Fruit fly (Drosophila melanogaster) whole organism, embryonic: ENCODE results near the gene fit.

Experiments used
- Adf1 ChIP-seq: fragments of 200-800 bp; sonication (Bioruptor generic); IDR thresholded peaks from 2 replicates; pipeline ENCODE4 v1.3.6; 2022; ENCODE audit warnings: missing biosample characterization, missing genetic modification characterization
- CG11247 ChIP-seq: fragments of 200-800 bp; sonication (Bioruptor generic); IDR thresholded peaks from 2 replicates; pipeline ENCODE4 v1.3.6; 2022; ENCODE audit warnings: missing biosample characterization, missing genetic modification characterization
- CG11398 ChIP-seq: fragments of 200-800 bp; sonication (Bioruptor generic); optimal IDR thresholded peaks from 2 replicates; lab custom pipeline; 2016; ENCODE audit warnings: missing biosample characterization, missing genetic modification characterization
- CG11504 ChIP-seq: fragments of 200-800 bp; sonication (Bioruptor generic); optimal IDR thresholded peaks from 3 replicates; lab custom pipeline; 2019; ENCODE audit warnings: missing biosample characterization, mild to moderate bottlenecking, missing genetic modification characterization, moderate library complexity
- CG11696 ChIP-seq: fragments of 200-800 bp; sonication (Bioruptor generic); IDR thresholded peaks from 2 replicates; pipeline ENCODE4 v1.3.6; 2022; ENCODE audit warnings: missing biosample characterization, missing genetic modification characterization
- CG12155 ChIP-seq: fragments of 200-800 bp; sonication (Bioruptor generic); optimal IDR thresholded peaks from 3 replicates; lab custom pipeline; 2016; ENCODE audit warnings: missing biosample characterization, missing genetic modification characterization
- CG12659 ChIP-seq: fragments of 200-800 bp; sonication (Bioruptor generic); optimal IDR thresholded peaks from 3 replicates; lab custom pipeline; 2017; ENCODE audit warnings: mild to moderate bottlenecking, missing biosample characterization, missing genetic modification reagents, missing genetic modification characterization
- CG14050 ChIP-seq: fragments of 200-800 bp; sonication (Bioruptor generic); IDR thresholded peaks from 3 replicates; pipeline ENCODE4 v1.3.6; 2022; ENCODE audit warnings: missing biosample characterization, missing genetic modification characterization
- CG14667 ChIP-seq: fragments of 200-800 bp; sonication (Bioruptor generic); IDR thresholded peaks from 2 replicates; pipeline ENCODE4 v1.3.6; 2022; ENCODE audit warnings: missing biosample characterization, missing genetic modification characterization
- CG14860 ChIP-seq: fragments of 200-800 bp; sonication (Bioruptor generic); IDR thresholded peaks from 3 replicates; pipeline ENCODE4 v1.3.6; 2022; ENCODE audit warnings: missing biosample characterization, missing genetic modification characterization; ENCODE audit not compliant: partially characterized antibody
- CG17361 ChIP-seq: fragments of 200-800 bp; sonication (Bioruptor generic); IDR thresholded peaks from 3 replicates; pipeline ENCODE4 v1.3.6; 2022; ENCODE audit warnings: missing biosample characterization, missing genetic modification characterization
- CG17612 ChIP-seq: fragments of 200-800 bp; sonication (Bioruptor generic); IDR thresholded peaks from 2 replicates; pipeline ENCODE4 v1.3.6; 2022; ENCODE audit warnings: missing biosample characterization, missing genetic modification characterization
- CG30431 ChIP-seq: fragments of 200-800 bp; sonication (Bioruptor generic); optimal IDR thresholded peaks from 2 replicates; lab custom pipeline; 2017; ENCODE audit warnings: missing biosample characterization, missing genetic modification characterization
- CG4820 ChIP-seq: fragments of 200-800 bp; sonication (Bioruptor generic); optimal IDR thresholded peaks from 3 replicates; lab custom pipeline; 2016; ENCODE audit warnings: missing biosample characterization, missing genetic modification characterization
- CG5953 ChIP-seq: fragments of 200-800 bp; sonication (Bioruptor generic); IDR thresholded peaks from 2 replicates; pipeline ENCODE4 v1.3.6; 2022; ENCODE audit warnings: missing biosample characterization, missing genetic modification characterization
- CG6689 ChIP-seq: fragments of 200-800 bp; sonication (Bioruptor generic); IDR thresholded peaks from 2 replicates; pipeline ENCODE4 v1.3.6; 2022; ENCODE audit warnings: missing biosample characterization, missing genetic modification characterization
- D ChIP-seq, 2 experiments: fragments of 200-800 bp in 1 of 2; fragments of >200 bp in 1 of 2; sonication (Bioruptor generic) in 1 of 2; optimal IDR thresholded peaks; 2 replicates in 1 of 2; 3 replicates in 1 of 2; lab custom pipeline; 2017; ENCODE audit warnings: mild to moderate bottlenecking in 1 of 2, missing biosample characterization in 1 of 2, missing genetic modification characterization in 1 of 2, missing genetic modification reagents in 1 of 2
- Dref ChIP-seq: fragments of 200-800 bp; sonication (Bioruptor generic); IDR thresholded peaks from 2 replicates; pipeline ENCODE4 v1.3.6; 2022; ENCODE audit warnings: missing biosample characterization, missing genetic modification characterization
- Elba2 ChIP-seq: fragments of 200-800 bp; sonication (Bioruptor generic); optimal IDR thresholded peaks from 3 replicates; lab custom pipeline; 2016; ENCODE audit warnings: missing biosample characterization, missing genetic modification characterization
- GATAe ChIP-seq: fragments of 200-800 bp; sonication (Bioruptor generic); conservative IDR thresholded peaks from 2 replicates; pipeline ENCODE4 v1.3.6; 2022; ENCODE audit warnings: missing biosample characterization, missing genetic modification characterization
- Gug ChIP-seq: fragments of 200-800 bp; sonication (Bioruptor generic); IDR thresholded peaks from 4 replicates; pipeline ENCODE4 v1.3.6; 2022; ENCODE audit warnings: missing biosample characterization, missing genetic modification characterization
- HLH4C ChIP-seq: fragments of 200-800 bp; sonication (Bioruptor generic); IDR thresholded peaks from 3 replicates; pipeline ENCODE4 v1.3.6; 2022; ENCODE audit warnings: missing biosample characterization, missing genetic modification characterization; ENCODE audit not compliant: partially characterized antibody
- Hr51 ChIP-seq, 2 experiments: fragments of 200-800 bp; sonication (Bioruptor generic); optimal IDR thresholded peaks; 2 replicates in 1 of 2; 3 replicates in 1 of 2; lab custom pipeline; 2016 to 2018; ENCODE audit warnings: missing biosample characterization in 2 of 2, missing genetic modification characterization in 2 of 2, mild to moderate bottlenecking in 1 of 2, moderate library complexity in 1 of 2
- Lhr ChIP-seq: fragments of 200-800 bp; sonication (Bioruptor generic); optimal IDR thresholded peaks from 3 replicates; lab custom pipeline; 2017; ENCODE audit warnings: mild to moderate bottlenecking, missing biosample characterization, missing genetic modification reagents, missing genetic modification characterization
- NC2α ChIP-seq: fragments of 200-800 bp; sonication (Bioruptor generic); optimal IDR thresholded peaks from 2 replicates; lab custom pipeline; 2016; ENCODE audit warnings: missing biosample characterization, missing genetic modification characterization
- Neu2 ChIP-seq: fragments of 200-800 bp; sonication (Bioruptor generic); optimal IDR thresholded peaks from 3 replicates; lab custom pipeline; 2016; ENCODE audit warnings: missing biosample characterization, missing genetic modification characterization, borderline replicate concordance
- Nf-YC ChIP-seq: fragments of 200-800 bp; optimal IDR thresholded peaks from 3 replicates; lab custom pipeline; 2019; ENCODE audit warnings: missing biosample characterization, mild to moderate bottlenecking, missing genetic modification characterization, moderate library complexity
- Ptx1 ChIP-seq: fragments of 200-800 bp; sonication (Bioruptor generic); IDR thresholded peaks from 2 replicates; pipeline ENCODE4 v1.3.6; 2022; ENCODE audit warnings: missing biosample characterization, missing genetic modification characterization
- Side ChIP-seq: fragments of 200-800 bp; sonication (Bioruptor generic); optimal IDR thresholded peaks from 2 replicates; lab custom pipeline; 2016; ENCODE audit warnings: missing biosample characterization, missing genetic modification characterization
- Sin3A ChIP-seq: fragments of >200 bp; optimal IDR thresholded peaks from 2 replicates; lab custom pipeline; 2018
- abd-A ChIP-seq: fragments of 200-800 bp; sonication (Bioruptor generic); optimal IDR thresholded peaks from 3 replicates; lab custom pipeline; 2019; ENCODE audit warnings: missing biosample characterization, mild to moderate bottlenecking, missing genetic modification characterization, moderate library complexity
- bab2 ChIP-seq: fragments of 200-800 bp; sonication (Bioruptor generic); optimal IDR thresholded peaks from 2 replicates; lab custom pipeline; 2016; ENCODE audit warnings: missing biosample characterization, missing genetic modification characterization
- chinmo ChIP-seq: fragments of 200-800 bp; sonication (Bioruptor generic); IDR thresholded peaks from 4 replicates; pipeline ENCODE4 v1.3.6; 2022; ENCODE audit warnings: missing biosample characterization, missing genetic modification characterization; ENCODE audit not compliant: partially characterized antibody
- crp ChIP-seq, 2 experiments: fragments of 200-800 bp; sonication (Bioruptor generic); optimal IDR thresholded peaks; 2 replicates in 1 of 2; 3 replicates in 1 of 2; lab custom pipeline; 2017; ENCODE audit warnings: missing biosample characterization in 2 of 2, missing genetic modification characterization in 2 of 2, mild to moderate bottlenecking in 1 of 2, moderate library complexity in 1 of 2
- gem ChIP-seq: fragments of 200-800 bp; sonication (Bioruptor generic); optimal IDR thresholded peaks from 2 replicates; lab custom pipeline; 2019; ENCODE audit warnings: missing biosample characterization, mild to moderate bottlenecking, missing genetic modification characterization, moderate library complexity
- gsb-n ChIP-seq: fragments of 200-800 bp; sonication (Bioruptor generic); optimal IDR thresholded peaks from 3 replicates; lab custom pipeline; 2018; ENCODE audit warnings: missing biosample characterization, mild to moderate bottlenecking, missing genetic modification characterization
- ind ChIP-seq: fragments of 200-800 bp; sonication (Bioruptor generic); optimal IDR thresholded peaks from 3 replicates; lab custom pipeline; 2016; ENCODE audit warnings: missing biosample characterization, missing genetic modification characterization
- insv ChIP-seq, 2 experiments: fragments of 200-800 bp; sonication (Bioruptor generic); optimal IDR thresholded peaks; 3 replicates each; lab custom pipeline; 2016 to 2018; ENCODE audit warnings: missing biosample characterization in 2 of 2, missing genetic modification characterization in 2 of 2
- maf-S ChIP-seq: fragments of 200-800 bp; sonication (Bioruptor generic); optimal IDR thresholded peaks from 2 replicates; lab custom pipeline; 2016; ENCODE audit warnings: missing biosample characterization, missing genetic modification characterization
- nmo ChIP-seq: fragments of 200-800 bp; sonication (Bioruptor generic); optimal IDR thresholded peaks from 2 replicates; lab custom pipeline; 2018; ENCODE audit warnings: missing biosample characterization, mild to moderate bottlenecking, missing genetic modification characterization, moderate library complexity
- prd ChIP-seq, 3 experiments: fragments of >200 bp in 2 of 3; fragments of 200-800 bp in 1 of 3; sonication (Bioruptor generic) in 1 of 3; optimal IDR thresholded peaks in 2 of 3; IDR thresholded peaks in 1 of 3; 2 replicates in 2 of 3; 3 replicates in 1 of 3; pipeline versions ENCODE4 v1.3.6 to Lab custom; 2017 to 2022; ENCODE audit warnings: missing biosample characterization in 1 of 3, missing genetic modification characterization in 1 of 3
- pros ChIP-seq: fragments of 200-800 bp; sonication (Bioruptor generic); optimal IDR thresholded peaks from 3 replicates; lab custom pipeline; 2019; ENCODE audit warnings: missing biosample characterization, mild to moderate bottlenecking, missing genetic modification characterization, moderate library complexity
- pzg ChIP-seq: fragments of 200-800 bp; sonication (Bioruptor generic); optimal IDR thresholded peaks from 3 replicates; lab custom pipeline; 2018; ENCODE audit warnings: missing biosample characterization, mild to moderate bottlenecking, missing genetic modification characterization, moderate library complexity
- row ChIP-seq: fragments of 200-800 bp; sonication (Bioruptor generic); IDR thresholded peaks from 3 replicates; pipeline ENCODE4 v1.3.6; 2022; ENCODE audit warnings: missing biosample characterization, missing genetic modification characterization
- salm ChIP-seq: fragments of 200-800 bp; sonication (Bioruptor generic); optimal IDR thresholded peaks from 2 replicates; lab custom pipeline; 2018; ENCODE audit warnings: missing biosample characterization, mild to moderate bottlenecking, missing genetic modification characterization
- slou ChIP-seq: fragments of 200-800 bp; sonication (Bioruptor generic); optimal IDR thresholded peaks from 3 replicates; lab custom pipeline; 2016; ENCODE audit warnings: missing biosample characterization, missing genetic modification characterization
- stc ChIP-seq: fragments of 200-800 bp; sonication (Bioruptor generic); IDR thresholded peaks from 2 replicates; pipeline ENCODE4 v1.3.6; 2022; ENCODE audit warnings: missing biosample characterization, missing genetic modification characterization
- vfl ChIP-seq: fragments of 200-800 bp; sonication (Bioruptor generic); optimal IDR thresholded peaks from 2 replicates; lab custom pipeline; 2016; ENCODE audit warnings: missing biosample characterization, missing genetic modification characterization

The fit gene

dm6 chr3R:21856098-21856872 lies 28.0 kb downstream of the fit start, which contains the start of gene glec (continued):
- TF ChIP-seq Elba2 (GFP tag; lab: Kevin White, UChicago) (no peak), slou (GFP tag; lab: Kevin White, UChicago) (no peak), CG14050 (no peak; the same call in 2 of the 3 replicates), GATAe (GFP tag; lab: Robert Waterston, UW) (no peak), CG14860 (GFP tag; lab: Robert Waterston, UW) (no peak), CG14667 (GFP tag; lab: Robert Waterston, UW) (no peak), gem (tag; lab: Kevin White, UChicago) (peak; percentile 66), vfl (GFP tag; lab: Kevin White, UChicago) (no peak), Side (peak; percentile 64), Neu2 (GFP tag; lab: Kevin White, UChicago) (no peak), CG11696 (GFP tag; lab: Robert Waterston, UW) (peak; percentile 38), nmo (GFP tag; lab: Kevin White, UChicago) (peak; percentile 45), CG12155 (no peak), maf-S (GFP tag; lab: Kevin White, UChicago) (peak; percentile 51), ind (GFP tag; lab: Kevin White, UChicago) (no peak), CG12659 (GFP tag; lab: Kevin White, UChicago) (peak; percentile 25), CG17361 (GFP tag; lab: Robert Waterston, UW) (peak; percentile 70; the same call in 2 of the 3 replicates), salm (tag; lab: Kevin White, UChicago) (peak; percentile 18), chinmo (GFP tag; lab: Robert Waterston, UW) (peak; percentile 91), abd-A (tag; lab: Kevin White, UChicago) (peak; percentile 72), CG17612 (GFP tag; lab: Robert Waterston, UW) (no peak), Gug (GFP tag; lab: Robert Waterston, UW) (no peak; the same call in 3 of the 4 replicates), bab2 (no peak), HLH4C (GFP tag; lab: Robert Waterston, UW) (peak; percentile 51), CG11247 (GFP tag; lab: Robert Waterston, UW) (no peak; the same call in 1 of the 2 replicates), CG4820 (GFP tag; lab: Kevin White, UChicago) (no peak), Dref (no peak), Nf-YC (tag; lab: Kevin White, UChicago) (peak; percentile 1), CG30431 (GFP tag; lab: Kevin White, UChicago) (no peak), D (optimal IDR thresholded peaks at IDR 0.05; lab: Kevin White, UChicago) (no peak), D (GFP tag; optimal IDR thresholded peaks at IDR 0.05; lab: Kevin White, UChicago) (no peak), Ptx1 (GFP tag; lab: Robert Waterston, UW) (peak; percentile 23; the same call in 1 of the 2 replicates), stc (GFP tag; lab: Robert Waterston, UW) (no peak; the same call in none of the 2 replicates), Adf1 (GFP tag; lab: Robert Waterston, UW) (peak; percentile 45; the same call in 1 of the 2 replicates), CG11398 (GFP tag; lab: Kevin White, UChicago) (no peak), crp (GFP tag; optimal IDR thresholded peaks at IDR 0.05; lab: Kevin White, UChicago) (no peak), CG6689 (peak; percentile 99), CG11504 (tag; lab: Kevin White, UChicago) (peak; percentile 11), Hr51 (GFP tag; optimal IDR thresholded peaks at IDR 0.05; lab: Kevin White, UChicago) (peak in 1 of 2 experiments; percentile 58), pzg (peak; percentile 70), pros (GFP tag; lab: Kevin White, UChicago) (peak; percentile 8), row (peak; percentile 82), gsb-n (tag; lab: Kevin White, UChicago) (peak; percentile 32), Sin3A (lab: Kevin White, UChicago) (no peak), NC2α (GFP tag; lab: Kevin White, UChicago) (peak; percentile 86), insv (GFP tag; optimal IDR thresholded peaks at IDR 0.05; lab: Kevin White, UChicago) (peak in 1 of 2 experiments; percentile 41), CG5953 (GFP tag; lab: Robert Waterston, UW) (no peak), Lhr (GFP tag; lab: Kevin White, UChicago) (no peak), prd (optimal IDR thresholded peaks at IDR 0.05; lab: Kevin White, UChicago) (no peak), prd (GFP tag; IDR thresholded peaks at IDR 0.05; lab: Robert Waterston, UW) (peak; percentile 24; the same call in 2 of the 3 replicates)
